Worm (Caenorhabditis elegans) whole organism, mixed stage, embryonic: ENCODE measurements around the gene F15B9.8.

Experiments used
- nhr-28 ChIP-seq: fragments of 150-350 bp; optimal IDR thresholded peaks from 2 replicates; lab custom pipeline; 2014; ENCODE audit warnings: missing biosample characterization, missing genetic modification characterization
- tbx-8 ChIP-seq: fragments of 200-800 bp; sonication (Bioruptor generic); optimal IDR thresholded peaks from 2 replicates; lab custom pipeline; 2018; ENCODE audit warnings: mild to moderate bottlenecking, missing genetic modification characterization, moderate library complexity, missing compliant biosample characterization

DNA sequence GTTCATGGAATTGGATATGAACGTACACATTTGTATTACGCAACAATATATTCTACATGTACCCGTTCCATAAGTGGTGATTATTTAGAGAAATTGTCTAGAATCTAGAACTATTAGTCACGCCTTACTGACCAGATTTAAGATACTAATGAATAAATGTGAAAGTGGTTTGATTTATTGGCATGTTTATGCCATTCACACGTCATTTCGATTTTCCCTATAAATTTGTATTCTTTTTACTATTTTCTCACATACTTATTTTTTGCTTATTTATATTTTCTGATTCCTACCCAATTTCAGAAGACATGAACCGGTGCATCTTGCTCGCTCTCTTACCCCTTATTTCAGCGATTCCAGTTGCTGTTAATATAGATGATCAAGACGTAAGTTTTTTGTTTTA lies at the start of gene F15B9.8:
- TF ChIP-seq tbx-8 (GFP tag; lab: Kevin White, UChicago) (no peak), nhr-28 (tag; lab: Kevin White, UChicago) (no peak)
